Fruit fly (Drosophila melanogaster) whole organism, embryonic: ENCODE results near the gene CG14431.

Experiments used
- ATbp ChIP-seq: fragments of 200-800 bp; sonication (Bioruptor generic); optimal IDR thresholded peaks from 2 replicates; lab custom pipeline; 2017; ENCODE audit warnings: missing biosample characterization, mild to moderate bottlenecking, missing genetic modification characterization, missing genetic modification reagents
- Bdp1 ChIP-seq: fragments of 200-800 bp; sonication (Bioruptor generic); optimal IDR thresholded peaks from 3 replicates; lab custom pipeline; 2016; ENCODE audit warnings: missing biosample characterization, missing genetic modification characterization
- CG10543 ChIP-seq: fragments of 200-800 bp; sonication (Bioruptor generic); optimal IDR thresholded peaks from 3 replicates; lab custom pipeline; 2017; ENCODE audit warnings: missing biosample characterization, mild to moderate bottlenecking, missing genetic modification characterization, moderate library complexity
- CG14050 ChIP-seq: fragments of 200-800 bp; sonication (Bioruptor generic); IDR thresholded peaks from 3 replicates; pipeline ENCODE4 v1.3.6; 2022; ENCODE audit warnings: missing biosample characterization, missing genetic modification characterization
- CG14667 ChIP-seq: fragments of 200-800 bp; sonication (Bioruptor generic); IDR thresholded peaks from 2 replicates; pipeline ENCODE4 v1.3.6; 2022; ENCODE audit warnings: missing biosample characterization, missing genetic modification characterization
- CG17361 ChIP-seq: fragments of 200-800 bp; sonication (Bioruptor generic); IDR thresholded peaks from 3 replicates; pipeline ENCODE4 v1.3.6; 2022; ENCODE audit warnings: missing biosample characterization, missing genetic modification characterization
- CG17568 ChIP-seq: fragments of 200-800 bp; sonication (Bioruptor generic); optimal IDR thresholded peaks from 2 replicates; lab custom pipeline; 2018; ENCODE audit warnings: missing biosample characterization, mild to moderate bottlenecking, missing genetic modification characterization, moderate library complexity
- CG17612 ChIP-seq: fragments of 200-800 bp; sonication (Bioruptor generic); IDR thresholded peaks from 2 replicates; pipeline ENCODE4 v1.3.6; 2022; ENCODE audit warnings: missing biosample characterization, missing genetic modification characterization
- CG1832 ChIP-seq: fragments of 200-800 bp; sonication (Bioruptor generic); optimal IDR thresholded peaks from 2 replicates; lab custom pipeline; 2017; ENCODE audit warnings: missing biosample characterization, mild to moderate bottlenecking, missing genetic modification characterization, inconsistent platforms
- CG18476 ChIP-seq: fragments of 200-800 bp; sonication (Bioruptor generic); optimal IDR thresholded peaks from 2 replicates; lab custom pipeline; 2016; ENCODE audit warnings: missing biosample characterization, mild to moderate bottlenecking, missing genetic modification characterization
- CG2202 ChIP-seq: fragments of 200-800 bp; sonication (Bioruptor generic); optimal IDR thresholded peaks from 2 replicates; lab custom pipeline; 2018; ENCODE audit warnings: missing biosample characterization, mild to moderate bottlenecking, missing genetic modification characterization
- CG30403 ChIP-seq: fragments of 200-800 bp; sonication (Bioruptor generic); optimal IDR thresholded peaks from 3 replicates; lab custom pipeline; 2016; ENCODE audit warnings: missing biosample characterization, missing genetic modification characterization
- CG30431 ChIP-seq: fragments of 200-800 bp; sonication (Bioruptor generic); optimal IDR thresholded peaks from 2 replicates; lab custom pipeline; 2017; ENCODE audit warnings: missing biosample characterization, missing genetic modification characterization
- CG3163 ChIP-seq: fragments of 200-800 bp; sonication (Bioruptor generic); optimal IDR thresholded peaks from 3 replicates; lab custom pipeline; 2016; ENCODE audit warnings: missing biosample characterization, missing genetic modification characterization
- CG3281 ChIP-seq: fragments of 200-800 bp; sonication (Bioruptor generic); optimal IDR thresholded peaks from 3 replicates; lab custom pipeline; 2017; ENCODE audit warnings: missing biosample characterization, mild to moderate bottlenecking, missing genetic modification characterization
- CG3726 ChIP-seq: fragments of 200-800 bp; sonication (Bioruptor generic); IDR thresholded peaks from 3 replicates; pipeline ENCODE4, ENCODE4 v1.3.6; 2022; ENCODE audit warnings: missing biosample characterization, missing genetic modification characterization
- CG3995 ChIP-seq: fragments of 200-800 bp; sonication (Bioruptor generic); optimal IDR thresholded peaks from 3 replicates; lab custom pipeline; 2016; ENCODE audit warnings: missing biosample characterization, missing genetic modification characterization
- CG42726 ChIP-seq: fragments of 200-800 bp; sonication (Bioruptor generic); IDR thresholded peaks from 2 replicates; pipeline ENCODE4 v1.3.6; 2022; ENCODE audit warnings: missing biosample characterization, missing genetic modification characterization; ENCODE audit not compliant: partially characterized antibody
- CG4707 ChIP-seq: fragments of 200-800 bp; sonication (Bioruptor generic); optimal IDR thresholded peaks from 2 replicates; lab custom pipeline; 2018; ENCODE audit warnings: missing biosample characterization, mild to moderate bottlenecking, missing genetic modification characterization, moderate library complexity
- CG6683 ChIP-seq: fragments of 200-800 bp; sonication (Bioruptor generic); optimal IDR thresholded peaks from 2 replicates; lab custom pipeline; 2017; ENCODE audit warnings: missing biosample characterization, mild to moderate bottlenecking, missing genetic modification characterization, missing genetic modification reagents
- CoRest ChIP-seq: fragments of 200-800 bp; sonication (Bioruptor generic); optimal IDR thresholded peaks from 3 replicates; lab custom pipeline; 2018; ENCODE audit warnings: missing biosample characterization, mild to moderate bottlenecking, missing genetic modification characterization, moderate library complexity
- Deaf1 ChIP-seq: fragments of 200-800 bp; optimal IDR thresholded peaks from 3 replicates; lab custom pipeline; 2019; ENCODE audit warnings: missing biosample characterization, mild to moderate bottlenecking, missing genetic modification characterization, moderate library complexity
- H2.0 ChIP-seq: fragments of 200-800 bp; sonication (Bioruptor generic); IDR thresholded peaks from 2 replicates; pipeline ENCODE4 v1.3.6; 2022; ENCODE audit warnings: missing biosample characterization, missing genetic modification characterization
- HLH54F ChIP-seq: fragments of 200-800 bp; sonication (Bioruptor generic); optimal IDR thresholded peaks from 3 replicates; lab custom pipeline; 2016; ENCODE audit warnings: missing biosample characterization, missing genetic modification characterization
- Hand ChIP-seq: fragments of 200-800 bp; sonication (Bioruptor generic); optimal IDR thresholded peaks from 2 replicates; lab custom pipeline; 2017; ENCODE audit warnings: mild to moderate bottlenecking, missing biosample characterization, missing genetic modification reagents, missing genetic modification characterization
- Hr51 ChIP-seq, 2 experiments: fragments of 200-800 bp; sonication (Bioruptor generic); optimal IDR thresholded peaks; 2 replicates in 1 of 2; 3 replicates in 1 of 2; lab custom pipeline; 2016 to 2018; ENCODE audit warnings: missing biosample characterization in 2 of 2, missing genetic modification characterization in 2 of 2, mild to moderate bottlenecking in 1 of 2, moderate library complexity in 1 of 2
- Kr ChIP-seq: fragments of 200-800 bp; sonication (Bioruptor generic); optimal IDR thresholded peaks from 2 replicates; lab custom pipeline; 2017; ENCODE audit warnings: missing biosample characterization, mild to moderate bottlenecking, missing genetic modification characterization
- Max ChIP-seq: fragments of 200-800 bp; sonication (Bioruptor generic); optimal IDR thresholded peaks from 2 replicates; lab custom pipeline; 2016; ENCODE audit warnings: missing biosample characterization, mild to moderate bottlenecking, missing genetic modification characterization
- Taf1 ChIP-seq: fragments of 200-800 bp; sonication (Bioruptor generic); IDR thresholded peaks from 2 replicates; pipeline ENCODE4 v1.3.6; 2022; ENCODE audit warnings: missing biosample characterization, missing genetic modification characterization
- Tbp ChIP-seq: fragments of >200 bp; optimal IDR thresholded peaks from 2 replicates; lab custom pipeline; 2018; ENCODE audit warnings: missing biosample characterization, missing genetic modification characterization
- ap ChIP-seq: fragments of 200-800 bp; sonication (Bioruptor generic); IDR thresholded peaks from 2 replicates; pipeline ENCODE4 v1.3.6; 2022; ENCODE audit warnings: missing biosample characterization, missing genetic modification characterization
- ato ChIP-seq: fragments of 200-800 bp; sonication (Bioruptor generic); IDR thresholded peaks from 2 replicates; pipeline ENCODE4 v1.3.6; 2022; ENCODE audit warnings: missing biosample characterization, missing genetic modification characterization; ENCODE audit not compliant: partially characterized antibody
- croc ChIP-seq: fragments of 200-800 bp; sonication (Bioruptor generic); conservative IDR thresholded peaks from 3 replicates; pipeline ENCODE4 v1.3.6; 2022; ENCODE audit warnings: missing biosample characterization, missing genetic modification characterization
- dysf ChIP-seq: fragments of 200-800 bp; sonication (Bioruptor generic); IDR thresholded peaks from 3 replicates; pipeline ENCODE4 v1.3.6; 2022; ENCODE audit warnings: missing biosample characterization, missing genetic modification characterization
- gem ChIP-seq: fragments of 200-800 bp; sonication (Bioruptor generic); optimal IDR thresholded peaks from 2 replicates; lab custom pipeline; 2019; ENCODE audit warnings: missing biosample characterization, mild to moderate bottlenecking, missing genetic modification characterization, moderate library complexity
- gt ChIP-seq: fragments of 200-800 bp; sonication (Bioruptor generic); IDR thresholded peaks from 2 replicates; pipeline ENCODE4 v1.3.6; 2022; ENCODE audit warnings: missing biosample characterization, missing genetic modification characterization
- ham ChIP-seq: fragments of 200-800 bp; sonication (Bioruptor generic); IDR thresholded peaks from 2 replicates; pipeline ENCODE4 v1.3.6; 2022; ENCODE audit warnings: missing biosample characterization, missing genetic modification characterization
- kay ChIP-seq: fragments of 200-800 bp; sonication (Bioruptor generic); optimal IDR thresholded peaks from 2 replicates; lab custom pipeline; 2016; ENCODE audit warnings: missing biosample characterization, missing genetic modification characterization
- knrl ChIP-seq: fragments of 200-800 bp; sonication (Bioruptor generic); IDR thresholded peaks from 3 replicates; pipeline ENCODE4 v1.3.6; 2022; ENCODE audit warnings: missing biosample characterization, missing genetic modification characterization; ENCODE audit not compliant: partially characterized antibody
- lola ChIP-seq, 3 experiments: fragments of >200 bp in 2 of 3; fragments of 200-800 bp in 1 of 3; sonication (Bioruptor generic) in 1 of 3; optimal IDR thresholded peaks; 2 replicates each; lab custom pipeline; 2017 to 2019; ENCODE audit warnings: missing biosample characterization in 3 of 3, missing genetic modification characterization in 3 of 3, mild to moderate bottlenecking in 1 of 3, moderate library complexity in 1 of 3
- lov ChIP-seq, 2 experiments: fragments of 200-800 bp in 1 of 2; fragments of >200 bp in 1 of 2; sonication (Bioruptor generic) in 1 of 2; IDR thresholded peaks in 1 of 2; optimal IDR thresholded peaks in 1 of 2; 2 replicates in 1 of 2; 3 replicates in 1 of 2; pipeline versions ENCODE4 v1.3.6 to Lab custom; 2017 to 2022; ENCODE audit warnings: missing biosample characterization in 1 of 2, missing genetic modification characterization in 1 of 2
- mld ChIP-seq: fragments of 200-800 bp; sonication (Bioruptor generic); IDR thresholded peaks from 3 replicates; pipeline ENCODE4 v1.3.6; 2022; ENCODE audit warnings: missing biosample characterization, missing genetic modification characterization; ENCODE audit not compliant: partially characterized antibody
- pho ChIP-seq: fragments of 200-800 bp; sonication (Bioruptor generic); optimal IDR thresholded peaks from 2 replicates; lab custom pipeline; 2016; ENCODE audit warnings: missing biosample characterization, missing genetic modification characterization
- pita ChIP-seq: fragments of 200-800 bp; sonication (Bioruptor generic); optimal IDR thresholded peaks from 2 replicates; lab custom pipeline; 2017; ENCODE audit warnings: missing biosample characterization, mild to moderate bottlenecking, missing genetic modification characterization
- pnt ChIP-seq: fragments of 200-800 bp; sonication (Bioruptor generic); optimal IDR thresholded peaks from 3 replicates; lab custom pipeline; 2016; ENCODE audit warnings: missing biosample characterization, missing genetic modification characterization
- sens ChIP-seq: fragments of 200-800 bp; sonication (Bioruptor generic); peaks from one replicate; lab custom pipeline; 2016; ENCODE audit warnings: missing biosample characterization, missing genetic modification characterization
- slbo ChIP-seq: fragments of 200-800 bp; sonication (Bioruptor generic); IDR thresholded peaks from 2 replicates; pipeline ENCODE4 v1.3.6; 2022; ENCODE audit warnings: missing biosample characterization, missing genetic modification characterization
- sqz ChIP-seq: fragments of 200-800 bp; sonication (Bioruptor generic); optimal IDR thresholded peaks from 3 replicates; lab custom pipeline; 2018; ENCODE audit warnings: missing biosample characterization, mild to moderate bottlenecking, missing genetic modification characterization
- sr ChIP-seq: fragments of 200-800 bp; sonication (Bioruptor generic); IDR thresholded peaks from 3 replicates; pipeline ENCODE4 v1.3.6; 2022; ENCODE audit warnings: missing biosample characterization, missing genetic modification characterization
- tio ChIP-seq: fragments of 200-800 bp; sonication (Bioruptor generic); optimal IDR thresholded peaks from 2 replicates; lab custom pipeline; 2017; ENCODE audit warnings: missing biosample characterization, missing genetic modification characterization, inconsistent platforms
- toy ChIP-seq: fragments of 200-800 bp; sonication (Bioruptor generic); IDR thresholded peaks from 2 replicates; pipeline ENCODE4 v1.3.6; 2022; ENCODE audit warnings: missing biosample characterization, missing genetic modification characterization

Gene CG14431

dm6 chrX:6982054-6982453 lies 74.0 kb downstream of the CG14431 start (continued):
- TF ChIP-seq ap (peak; percentile 27; the same call in 1 of the 2 replicates), lola (GFP tag; optimal IDR thresholded peaks at IDR 0.05; lab: Kevin White, UChicago) (peak in 1 of 3 experiments; percentile 64), Taf1 (GFP tag; lab: Robert Waterston, UW) (no peak), CG3163 (GFP tag; lab: Kevin White, UChicago) (no peak), Kr (no peak), pnt (GFP tag; lab: Kevin White, UChicago) (no peak), sens (GFP tag; lab: Kevin White, UChicago) (peak; percentile 75), sqz (GFP tag; lab: Kevin White, UChicago) (no peak), lov (optimal IDR thresholded peaks at IDR 0.05; lab: Kevin White, UChicago) (no peak), lov (GFP tag; IDR thresholded peaks at IDR 0.05; lab: Robert Waterston, UW) (no peak), tio (GFP tag; lab: Kevin White, UChicago) (peak; percentile 12), CG17568 (GFP tag; lab: Kevin White, UChicago) (no peak), gt (no peak), ato (no peak), CG4707 (GFP tag; lab: Kevin White, UChicago) (peak; percentile 2), pho (GFP tag; lab: Kevin White, UChicago) (no peak), Tbp (GFP tag; lab: Kevin White, UChicago) (no peak), CG2202 (tag; lab: Kevin White, UChicago) (no peak), Deaf1 (tag; lab: Kevin White, UChicago) (no peak), CG10543 (GFP tag; lab: Kevin White, UChicago) (no peak), ham (GFP tag; lab: Robert Waterston, UW) (no peak), CG17361 (GFP tag; lab: Robert Waterston, UW) (peak; percentile 65; the same call in 2 of the 3 replicates), Max (GFP tag; lab: Kevin White, UChicago) (no peak), mld (GFP tag; lab: Robert Waterston, UW) (no peak), CG42726 (GFP tag; lab: Robert Waterston, UW) (no peak), dysf (GFP tag; lab: Robert Waterston, UW) (no peak), CG30431 (no peak), CG30403 (GFP tag; lab: Kevin White, UChicago) (peak; percentile 29), Hr51 (GFP tag; optimal IDR thresholded peaks at IDR 0.05; lab: Kevin White, UChicago) (peak in 1 of 2 experiments; percentile 42), CG14667 (GFP tag; lab: Robert Waterston, UW) (no peak), CG14050 (GFP tag; lab: Robert Waterston, UW) (no peak), sr (GFP tag; lab: Robert Waterston, UW) (no peak), toy (GFP tag; lab: Robert Waterston, UW) (no peak), pita (GFP tag; lab: Kevin White, UChicago) (no peak), croc (GFP tag; lab: Robert Waterston, UW) (no peak), CG3726 (GFP tag; lab: Robert Waterston, UW) (no peak), H2.0 (peak; percentile 25; the same call in 1 of the 2 replicates), CG3281 (GFP tag; lab: Kevin White, UChicago) (peak; percentile 21), CG3995 (GFP tag; lab: Kevin White, UChicago) (no peak), CoRest (peak; percentile 54), Hand (no peak), knrl (GFP tag; lab: Robert Waterston, UW) (no peak), CG6683 (GFP tag; lab: Kevin White, UChicago) (no peak), CG1832 (GFP tag; lab: Kevin White, UChicago) (no peak), HLH54F (GFP tag; lab: Kevin White, UChicago) (no peak), CG17612 (GFP tag; lab: Robert Waterston, UW) (no peak), ATbp (GFP tag; lab: Kevin White, UChicago) (peak; percentile 25), kay (no peak), CG18476 (GFP tag; lab: Kevin White, UChicago) (no peak), slbo (GFP tag; lab: Robert Waterston, UW) (peak; percentile 39), Bdp1 (GFP tag; lab: Kevin White, UChicago) (no peak), gem (tag; lab: Kevin White, UChicago) (peak; percentile 73)
